Worm (Caenorhabditis elegans): ENCODE measurements around the gene F55B12.10.

F55B12.10 gene

DNA sequence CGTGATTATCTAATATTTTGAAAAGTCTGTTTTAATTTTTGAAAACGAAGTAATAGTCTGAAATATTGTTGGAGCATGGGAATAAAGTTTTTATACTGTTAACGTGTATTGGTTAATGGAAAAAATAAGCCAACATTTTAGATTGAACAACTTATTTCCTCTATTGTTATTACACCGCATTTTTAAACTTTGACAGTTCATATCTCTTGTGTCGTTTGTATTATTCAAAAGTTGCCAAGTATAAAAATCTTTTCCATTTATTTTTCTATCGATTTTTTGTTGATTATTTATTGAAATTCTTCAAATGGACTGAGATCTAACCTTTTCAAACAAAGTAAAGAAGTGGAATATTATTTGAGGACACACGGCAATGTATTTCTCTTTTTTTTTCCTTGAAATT lies 8.7 kb upstream of the F55B12.10 start, which contains the start of gene str-165:
str-165 (plus strand) TSS at position 301 of the 400 bp plus-strand sequence.
- TF ChIP-seq F13C5.2 (tag; optimal IDR thresholded peaks at IDR 0.05) = no peak
- TF ChIP-seq pes-1 (GFP tag; IDR thresholded peaks at IDR 0.05) = no peak
- TF ChIP-seq ets-7 (tag; optimal IDR thresholded peaks at IDR 0.05) = no peak
- no peak for TF ChIP-seq scrt-1 (GFP tag; IDR thresholded peaks at IDR 0.05)
- no peak for TF ChIP-seq ceh-36 (tag; optimal IDR thresholded peaks at IDR 0.05)
- no peak for TF ChIP-seq tbx-11 (GFP tag; IDR thresholded peaks at IDR 0.05)
- TF ChIP-seq flt-1 (GFP tag; IDR thresholded peaks at IDR 0.05) = no peak
- TF ChIP-seq ama-1 (optimal IDR thresholded peaks at IDR 0.05) = no peak
- TF ChIP-seq aly-1 (tag; optimal IDR thresholded peaks at IDR 0.05) = no peak
- no peak for TF ChIP-seq ceh-13 (GFP tag; optimal IDR thresholded peaks at IDR 0.05)
- no peak for TF ChIP-seq tbx-37 (GFP tag; conservative IDR thresholded peaks at IDR 0.05)
- TF ChIP-seq hmbx-1 (tag; optimal IDR thresholded peaks at IDR 0.05) = no peak
- no peak for TF ChIP-seq hnd-1 (tag; optimal IDR thresholded peaks at IDR 0.05)
- TF ChIP-seq hmg-4 (GFP tag; optimal IDR thresholded peaks at IDR 0.05) = no peak
- no peak for TF ChIP-seq tra-4 (tag; optimal IDR thresholded peaks at IDR 0.05)

DNA sequence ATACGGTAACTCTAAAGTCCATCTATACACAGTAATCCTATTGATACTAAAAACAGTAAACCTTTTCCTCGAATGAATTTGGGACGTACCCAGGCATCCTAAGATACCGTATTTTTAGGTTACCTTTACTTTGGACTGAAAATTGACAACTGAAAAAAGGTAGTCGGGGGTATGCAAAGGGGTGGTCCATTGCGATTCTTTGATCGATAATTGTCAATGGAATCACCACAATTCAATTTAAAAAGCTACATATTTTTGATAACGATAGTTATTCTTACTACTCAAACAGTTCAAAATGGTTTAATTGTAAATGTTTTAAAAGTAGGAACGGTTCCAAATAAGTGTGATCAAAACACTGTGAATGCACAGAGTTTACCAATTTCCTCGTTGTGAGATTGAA lies 5.6 kb upstream of the F55B12.10 start, which contains the start of gene srx-129:
srx-129 (plus strand) TSS at position 301 of the 400 bp plus-strand sequence.
- TF ChIP-seq ama-1 (optimal IDR thresholded peaks at IDR 0.05) = no peak
- TF ChIP-seq B0310.2 (tag; optimal IDR thresholded peaks at IDR 0.05) = no peak
- TF ChIP-seq hmbx-1 (tag; optimal IDR thresholded peaks at IDR 0.05) = no peak
- TF ChIP-seq ceh-36 (tag; optimal IDR thresholded peaks at IDR 0.05) = no peak
- TF ChIP-seq F13C5.2 (tag; optimal IDR thresholded peaks at IDR 0.05) = no peak
- no peak for TF ChIP-seq ceh-13 (GFP tag; optimal IDR thresholded peaks at IDR 0.05)
- no peak for TF ChIP-seq tbx-37 (GFP tag; conservative IDR thresholded peaks at IDR 0.05)
- no peak for TF ChIP-seq tbx-11 (GFP tag; IDR thresholded peaks at IDR 0.05)
- no peak for TF ChIP-seq sea-1 (GFP tag; conservative IDR thresholded peaks at IDR 0.05)
- no peak for TF ChIP-seq flt-1 (GFP tag; IDR thresholded peaks at IDR 0.05)
- TF ChIP-seq tra-4 (tag; optimal IDR thresholded peaks at IDR 0.05) = no peak
- no peak for TF ChIP-seq ets-7 (tag; optimal IDR thresholded peaks at IDR 0.05)
- no peak for TF ChIP-seq hmg-4 (GFP tag; optimal IDR thresholded peaks at IDR 0.05)
- TF ChIP-seq aly-1 (tag; optimal IDR thresholded peaks at IDR 0.05) = no peak

DNA sequence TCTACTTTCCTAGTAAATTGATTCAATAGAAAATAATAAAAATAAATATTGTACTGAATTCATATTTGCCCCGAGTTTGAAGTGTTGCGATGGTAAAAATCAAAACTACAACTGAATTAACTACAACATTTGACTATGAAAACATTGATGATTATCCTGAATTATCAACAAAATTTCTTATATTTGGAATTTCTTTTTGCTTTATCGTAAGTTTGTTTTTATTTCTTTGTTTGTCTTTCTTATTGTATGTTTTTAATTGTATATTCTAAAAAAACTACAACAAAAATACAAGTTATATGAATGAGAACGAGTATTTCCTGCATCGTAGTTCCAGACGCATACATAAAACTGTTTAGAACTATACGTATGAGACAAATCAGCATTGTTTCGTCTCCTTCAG lies 2.4 kb upstream of the F55B12.10 start, which contains the start of gene srx-128:
srx-128 (plus strand) TSS at position 301 of the 400 bp plus-strand sequence.
- TF ChIP-seq ama-1 (optimal IDR thresholded peaks at IDR 0.05) (no peak), hmg-4 (GFP tag; optimal IDR thresholded peaks at IDR 0.05) (no peak), tra-4 (tag; optimal IDR thresholded peaks at IDR 0.05) (no peak), aly-1 (tag; optimal IDR thresholded peaks at IDR 0.05) (no peak), tbx-11 (GFP tag; IDR thresholded peaks at IDR 0.05) (no peak), pes-1 (GFP tag; IDR thresholded peaks at IDR 0.05) (no peak), hmbx-1 (tag; optimal IDR thresholded peaks at IDR 0.05) (no peak), B0310.2 (tag; optimal IDR thresholded peaks at IDR 0.05) (no peak), ceh-36 (tag; optimal IDR thresholded peaks at IDR 0.05) (no peak), ceh-13 (GFP tag; optimal IDR thresholded peaks at IDR 0.05) (no peak), ets-7 (tag; optimal IDR thresholded peaks at IDR 0.05) (no peak), tbx-37 (GFP tag; conservative IDR thresholded peaks at IDR 0.05) (no peak), F13C5.2 (tag; optimal IDR thresholded peaks at IDR 0.05) (no peak), scrt-1 (GFP tag; IDR thresholded peaks at IDR 0.05) (no peak), hnd-1 (tag; optimal IDR thresholded peaks at IDR 0.05) (no peak)

DNA sequence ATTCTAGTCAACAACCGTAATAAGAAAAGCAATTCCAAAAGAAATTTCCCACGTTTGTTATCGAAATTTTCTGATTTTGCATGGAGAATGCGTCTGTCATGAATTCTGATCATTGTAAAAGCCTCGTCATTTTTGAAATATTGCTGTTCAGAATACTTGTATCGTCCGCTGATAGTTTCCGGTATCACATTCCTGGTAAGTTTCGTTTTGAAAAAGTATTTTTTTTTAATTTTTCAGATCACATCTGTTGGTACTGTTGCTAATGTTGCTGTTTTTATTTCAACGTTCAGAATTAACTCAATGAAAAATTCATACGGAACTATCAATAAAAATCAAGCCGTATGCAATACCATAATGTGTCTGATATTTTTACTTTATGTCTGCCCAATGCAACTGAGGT lies 1.4 kb downstream of the F55B12.10 start, which contains the start of gene srx-17:
srx-17 (plus strand) TSS at position 301 of the 400 bp plus-strand sequence.
- TF ChIP-seq hnd-1 (tag; optimal IDR thresholded peaks at IDR 0.05) (no peak), hmg-4 (GFP tag; optimal IDR thresholded peaks at IDR 0.05) (no peak), flt-1 (GFP tag; IDR thresholded peaks at IDR 0.05) (no peak), tbx-11 (GFP tag; IDR thresholded peaks at IDR 0.05) (no peak), F13C5.2 (tag; optimal IDR thresholded peaks at IDR 0.05) (no peak), pes-1 (GFP tag; IDR thresholded peaks at IDR 0.05) (no peak), tra-4 (tag; optimal IDR thresholded peaks at IDR 0.05) (no peak), scrt-1 (GFP tag; IDR thresholded peaks at IDR 0.05) (no peak), tbx-37 (GFP tag; conservative IDR thresholded peaks at IDR 0.05) (no peak)

DNA sequence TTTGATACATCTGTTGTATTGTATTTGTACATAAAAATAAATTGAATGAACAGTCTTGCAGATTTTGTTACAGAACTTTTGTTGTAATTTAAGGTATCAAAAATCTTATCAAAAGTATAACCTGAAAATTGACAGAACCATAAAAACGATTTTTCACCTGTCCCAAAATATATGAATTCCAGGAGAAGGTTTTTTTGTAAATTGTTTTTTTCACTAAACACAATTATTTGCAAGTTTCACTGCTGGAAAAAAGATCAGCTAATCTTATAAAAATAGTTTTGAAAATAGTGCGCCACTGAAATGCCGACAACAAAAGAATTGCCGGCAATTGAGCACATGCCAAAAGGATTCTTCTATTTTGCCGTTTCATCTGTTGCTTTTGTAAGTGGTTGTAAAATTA lies 3.6 kb downstream of the F55B12.10 start, which contains the start of gene srx-130:
srx-130 (plus strand) TSS at position 301 of the 400 bp plus-strand sequence.
- TF ChIP-seq ceh-36 (tag; optimal IDR thresholded peaks at IDR 0.05) = no peak

DNA sequence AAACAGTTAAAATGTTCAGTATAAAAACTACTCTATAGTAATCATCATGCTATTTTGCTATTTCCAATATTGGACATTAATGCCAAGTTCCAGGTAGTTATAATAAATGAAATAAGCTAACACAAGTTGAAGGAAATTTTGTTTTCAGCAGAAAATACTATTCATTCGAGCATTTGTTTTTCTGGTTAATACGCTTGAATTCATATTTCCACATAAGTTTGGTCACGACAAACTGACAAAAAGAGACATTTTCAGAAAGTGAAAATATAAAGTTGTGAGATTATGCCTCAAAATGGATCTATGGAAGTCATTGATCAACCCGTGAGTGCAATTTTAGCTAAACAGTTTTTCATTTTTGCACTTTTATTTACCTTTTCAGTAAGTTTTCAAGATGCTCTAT lies 5.6 kb downstream of the F55B12.10 start, which contains the start of gene srx-131:
srx-131 (plus strand) TSS at position 301 of the 400 bp plus-strand sequence.
- TF ChIP-seq tra-4 (tag; optimal IDR thresholded peaks at IDR 0.05) = no peak
- no peak for TF ChIP-seq ets-7 (tag; optimal IDR thresholded peaks at IDR 0.05)
- no peak for TF ChIP-seq hmbx-1 (tag; optimal IDR thresholded peaks at IDR 0.05)
- TF ChIP-seq aly-1 (tag; optimal IDR thresholded peaks at IDR 0.05) = no peak
- no peak for TF ChIP-seq ama-1 (optimal IDR thresholded peaks at IDR 0.05)
- no peak for TF ChIP-seq scrt-1 (GFP tag; IDR thresholded peaks at IDR 0.05)

DNA sequence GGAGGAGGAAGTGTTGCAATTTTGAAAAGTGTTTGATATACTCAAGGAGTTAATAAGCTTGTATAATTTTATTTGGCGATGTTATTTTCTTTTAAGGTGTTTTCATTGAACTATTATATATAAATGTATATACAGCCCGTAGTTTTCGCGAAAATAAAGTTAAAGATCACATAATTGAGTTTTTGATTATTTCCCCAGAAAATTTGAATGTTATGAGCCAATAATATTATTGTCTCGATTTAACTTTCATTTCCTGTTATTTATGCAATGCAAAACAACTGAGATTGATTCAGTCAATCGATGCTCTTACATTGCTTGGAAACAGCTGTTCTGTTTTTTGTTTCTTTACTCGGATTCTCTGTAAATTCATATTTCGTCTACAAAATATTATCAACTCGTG lies 8.8 kb downstream of the F55B12.10 start, which contains the start of gene srx-133:
srx-133 (plus strand) TSS at position 301 of the 400 bp plus-strand sequence.
- no peak for TF ChIP-seq aly-1 (tag; optimal IDR thresholded peaks at IDR 0.05)
- no peak for TF ChIP-seq hmg-4 (GFP tag; optimal IDR thresholded peaks at IDR 0.05)
- no peak for TF ChIP-seq hnd-1 (tag; optimal IDR thresholded peaks at IDR 0.05)

DNA sequence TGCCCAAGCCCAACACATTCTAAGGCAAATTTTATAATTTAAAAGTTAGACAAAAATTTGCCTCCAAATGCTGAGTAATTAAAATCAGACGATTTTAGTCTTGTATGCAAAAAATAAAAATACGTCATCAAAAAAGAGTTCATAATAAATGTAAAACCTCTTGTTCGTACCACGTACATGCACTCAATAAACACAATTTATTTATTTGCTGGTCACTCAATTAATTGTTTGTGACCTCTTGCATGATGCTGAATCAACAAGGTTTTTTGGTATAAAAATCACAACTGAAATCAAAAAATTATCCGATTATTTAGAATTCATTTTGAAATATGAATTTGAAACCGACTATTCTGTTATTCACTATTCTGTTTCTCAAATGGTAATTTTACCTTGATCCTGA lies 10.6 kb downstream of the F55B12.10 start, which contains the start of gene hpx-2:
hpx-2 (plus strand) TSS at position 301 of the 400 bp plus-strand sequence.
- TF ChIP-seq pes-1 (GFP tag; IDR thresholded peaks at IDR 0.05) (no peak), tra-4 (tag; optimal IDR thresholded peaks at IDR 0.05) (no peak), ets-7 (tag; optimal IDR thresholded peaks at IDR 0.05) (no peak), B0310.2 (tag; optimal IDR thresholded peaks at IDR 0.05) (no peak), ama-1 (optimal IDR thresholded peaks at IDR 0.05) (no peak), sea-1 (GFP tag; conservative IDR thresholded peaks at IDR 0.05) (no peak), F13C5.2 (tag; optimal IDR thresholded peaks at IDR 0.05) (no peak), tbx-11 (GFP tag; IDR thresholded peaks at IDR 0.05) (no peak), scrt-1 (GFP tag; IDR thresholded peaks at IDR 0.05) (no peak), flt-1 (GFP tag; IDR thresholded peaks at IDR 0.05) (no peak), hnd-1 (tag; optimal IDR thresholded peaks at IDR 0.05) (no peak), ceh-36 (tag; optimal IDR thresholded peaks at IDR 0.05) (no peak), aly-1 (tag; optimal IDR thresholded peaks at IDR 0.05) (no peak), hmg-4 (GFP tag; optimal IDR thresholded peaks at IDR 0.05) (no peak), ceh-13 (GFP tag; optimal IDR thresholded peaks at IDR 0.05) (no peak), tbx-37 (GFP tag; conservative IDR thresholded peaks at IDR 0.05) (no peak), hmbx-1 (tag; optimal IDR thresholded peaks at IDR 0.05) (no peak)
